Worm (Caenorhabditis elegans): ENCODE results near the gene cpsf-4.

The cpsf-4 gene

ce11 chrIV:12084587-12084986 is 8.7 kb downstream of the cpsf-4 start:
- TF ChIP-seq fkh-4 (tag; optimal IDR thresholded peaks at IDR 0.05; ENCODE audit: borderline replicate concordance), result no peak

- TF ChIP-seq irx-1 (tag; optimal IDR thresholded peaks at IDR 0.05) (no peak), efl-1 (optimal IDR thresholded peaks at IDR 0.05) (no peak), efl-1 (GFP tag; optimal IDR thresholded peaks at IDR 0.05 in 1 of 2) (peak in 1 of 2 experiments; percentile 64)
These were observed 9.1 kb downstream of the cpsf-4 start, which contains the start of gene repo-1 for ce11 chrIV:12084178-12084577. Gene repo-1, plus strand, starts transcription at chrIV:12084478.

- TF ChIP-seq lin-14 (GFP tag; optimal IDR thresholded peaks at IDR 0.05), result no peak
- no peak for TF ChIP-seq nhr-11 (tag; optimal IDR thresholded peaks at IDR 0.05)
- TF ChIP-seq ceh-88 (GFP tag; IDR thresholded peaks at IDR 0.05), result no peak
- TF ChIP-seq tbx-2 (tag; optimal IDR thresholded peaks at IDR 0.05), result no peak
- no peak for TF ChIP-seq efl-1 (optimal IDR thresholded peaks at IDR 0.05)
- peak in 1 of 2 experiments; percentile 91 for TF ChIP-seq efl-1 (GFP tag; optimal IDR thresholded peaks at IDR 0.05 in 1 of 2)
- no peak for TF ChIP-seq pag-3 (tag; optimal IDR thresholded peaks at IDR 0.05; ENCODE audit: borderline replicate concordance, insufficient read depth)
- TF ChIP-seq ceh-90 (tag; optimal IDR thresholded peaks at IDR 0.05), result no peak
These were observed 12.4 kb downstream of the cpsf-4 start for ce11 chrIV:12080807-12081206.

ce11 chrIV:12078907-12079523 is 14.2 kb downstream of the cpsf-4 start, which contains the start of gene lex-1:
Gene lex-1, plus strand, starts transcription at chrIV:12079473.
- TF ChIP-seq blmp-1 (tag; optimal IDR thresholded peaks at IDR 0.05) (peak; percentile 86), swsn-7 (tag; optimal IDR thresholded peaks at IDR 0.05) (peak; percentile 3), mab-9 (GFP tag; IDR thresholded peaks at IDR 0.05) (no peak), grh-1 (GFP tag; IDR thresholded peaks at IDR 0.05) (no peak), unc-30 (tag; optimal IDR thresholded peaks at IDR 0.05) (no peak), skn-1 (tag; optimal IDR thresholded peaks at IDR 0.05) (peak; percentile 37), aha-1 (tag; optimal IDR thresholded peaks at IDR 0.05) (no peak), nhr-28 (tag; optimal IDR thresholded peaks at IDR 0.05) (no peak), ceh-63 (GFP tag; optimal IDR thresholded peaks at IDR 0.05) (no peak), fos-1 (tag; optimal IDR thresholded peaks at IDR 0.05) (no peak), Y116A8C.19 (tag; optimal IDR thresholded peaks at IDR 0.05; ENCODE audit: borderline replicate concordance) (no peak), lin-15B (tag; optimal IDR thresholded peaks at IDR 0.05) (peak; percentile 71), dsc-1 (tag; optimal IDR thresholded peaks at IDR 0.05) (no peak), nhr-71 (tag; optimal IDR thresholded peaks at IDR 0.05) (peak; percentile 50), ceh-90 (tag; optimal IDR thresholded peaks at IDR 0.05) (no peak), nhr-12 (tag; optimal IDR thresholded peaks at IDR 0.05) (no peak), F16B12.6 (tag; optimal IDR thresholded peaks at IDR 0.05) (peak; percentile 20), lin-14 (GFP tag; optimal IDR thresholded peaks at IDR 0.05) (peak; percentile 40), unc-86 (tag; optimal IDR thresholded peaks at IDR 0.05) (no peak), snu-23 (GFP tag; optimal IDR thresholded peaks at IDR 0.05) (peak; percentile 55), lin-35 (GFP tag; optimal IDR thresholded peaks at IDR 0.05) (peak; percentile 80 to 92), efl-3 (GFP tag; optimal IDR thresholded peaks at IDR 0.05) (no peak), nhr-85 (tag) (no peak), efl-1 (optimal IDR thresholded peaks at IDR 0.05) (peak; percentile 18 to 79), efl-1 (GFP tag; optimal IDR thresholded peaks at IDR 0.05 in 1 of 2) (peak; percentile 85 to 98), nhr-76 (tag; optimal IDR thresholded peaks at IDR 0.05) (no peak), xbp-1 (tag; optimal IDR thresholded peaks at IDR 0.05) (peak; percentile 36), tbx-2 (tag; optimal IDR thresholded peaks at IDR 0.05) (peak; percentile 4), fkh-8 (tag; optimal IDR thresholded peaks at IDR 0.05) (peak; percentile 21), egl-27 (tag; optimal IDR thresholded peaks at IDR 0.05) (no peak), unc-98 (GFP tag; IDR thresholded peaks at IDR 0.05) (no peak), vab-15 (tag; optimal IDR thresholded peaks at IDR 0.05) (no peak), mep-1 (tag; optimal IDR thresholded peaks at IDR 0.05) (peak; percentile 56), ceh-8 (GFP tag; optimal IDR thresholded peaks at IDR 0.05) (no peak), jun-1 (tag; optimal IDR thresholded peaks at IDR 0.05) (no peak), C04F5.9 (tag; optimal IDR thresholded peaks at IDR 0.05) (peak; percentile 14), dpl-1 (GFP tag; optimal IDR thresholded peaks at IDR 0.05) (peak; percentile 61 to 86 (median 80)), nhr-19 (GFP tag; conservative IDR thresholded peaks at IDR 0.05) (no peak), nhr-20 (tag; optimal IDR thresholded peaks at IDR 0.05) (peak; percentile 38), nhr-47 (tag; optimal IDR thresholded peaks at IDR 0.05) (peak; percentile 6), ets-5 (GFP tag; IDR thresholded peaks at IDR 0.05) (no peak)
